Fruit fly (Drosophila melanogaster) whole organism, embryonic: ENCODE data around the gene Tango5.
A peak's percentile ranks its signal among the peaks of the same experiment; 100 is the strongest.

Experiments
- Adf1 ChIP-seq: fragments of 200-800 bp; sonication (Bioruptor generic); IDR thresholded peaks from 2 replicates; pipeline ENCODE4 v1.3.6; 2022; ENCODE audit warnings: missing biosample characterization, missing genetic modification characterization
- Antp ChIP-seq: fragments of 200-800 bp; sonication (Bioruptor generic); optimal IDR thresholded peaks from 3 replicates; lab custom pipeline; 2016; ENCODE audit warnings: missing biosample characterization, missing genetic modification characterization
- Bdp1 ChIP-seq: fragments of 200-800 bp; sonication (Bioruptor generic); optimal IDR thresholded peaks from 3 replicates; lab custom pipeline; 2016; ENCODE audit warnings: missing biosample characterization, missing genetic modification characterization
- CG1024 ChIP-seq: fragments of 200-800 bp; sonication (Bioruptor generic); IDR thresholded peaks from 2 replicates; pipeline ENCODE4 v1.3.6; 2022; ENCODE audit warnings: missing biosample characterization, missing genetic modification characterization
- CG10366 ChIP-seq: fragments of 200-800 bp; sonication (Bioruptor generic); IDR thresholded peaks from 2 replicates; pipeline ENCODE4 v1.3.6; 2022; ENCODE audit warnings: missing biosample characterization, missing genetic modification characterization
- CG10462 ChIP-seq: fragments of 200-800 bp; sonication (Bioruptor generic); optimal IDR thresholded peaks from 2 replicates; lab custom pipeline; 2016; ENCODE audit warnings: missing biosample characterization, missing genetic modification characterization
- CG10565 ChIP-seq: fragments of 200-800 bp; sonication (Bioruptor generic); optimal IDR thresholded peaks from 3 replicates; lab custom pipeline; 2016; ENCODE audit warnings: missing biosample characterization, mild to moderate bottlenecking, missing genetic modification characterization
- CG11560 ChIP-seq: fragments of 200-800 bp; sonication (Bioruptor generic); IDR thresholded peaks from 3 replicates; pipeline ENCODE4 v1.3.6; 2022; ENCODE audit warnings: missing biosample characterization, missing genetic modification characterization
- CG12744 ChIP-seq: fragments of 200-800 bp; sonication (Bioruptor generic); optimal IDR thresholded peaks from 2 replicates; lab custom pipeline; 2016; ENCODE audit warnings: missing biosample characterization, missing genetic modification characterization
- CG13424 ChIP-seq: fragments of 200-800 bp; sonication (Bioruptor generic); optimal IDR thresholded peaks from 2 replicates; lab custom pipeline; 2019; ENCODE audit warnings: missing biosample characterization, mild to moderate bottlenecking, missing genetic modification characterization, moderate library complexity
- CG14710 ChIP-seq: fragments of 200-800 bp; sonication (Bioruptor generic); optimal IDR thresholded peaks from 3 replicates; lab custom pipeline; 2019; ENCODE audit warnings: missing biosample characterization, mild to moderate bottlenecking, missing genetic modification characterization, moderate library complexity
- CG15514 ChIP-seq: fragments of 200-800 bp; sonication (Bioruptor generic); optimal IDR thresholded peaks from 3 replicates; lab custom pipeline; 2017; ENCODE audit warnings: missing biosample characterization, missing genetic modification characterization, mild to moderate bottlenecking, moderate library complexity, missing genetic modification reagents
- CG17359 ChIP-seq: fragments of 200-800 bp; sonication (Bioruptor generic); optimal IDR thresholded peaks from 3 replicates; lab custom pipeline; 2018; ENCODE audit warnings: missing biosample characterization, mild to moderate bottlenecking, missing genetic modification characterization, moderate library complexity
- CG18599 ChIP-seq: fragments of 200-800 bp; sonication (Bioruptor generic); optimal IDR thresholded peaks from 3 replicates; lab custom pipeline; 2017; ENCODE audit warnings: missing biosample characterization, missing genetic modification characterization, mild to moderate bottlenecking, moderate library complexity, missing genetic modification reagents
- CG18764 ChIP-seq: fragments of 200-800 bp; sonication (Bioruptor generic); optimal IDR thresholded peaks from 3 replicates; lab custom pipeline; 2016; ENCODE audit warnings: missing biosample characterization, missing genetic modification characterization
- CG2678 ChIP-seq: fragments of 200-800 bp; sonication (Bioruptor generic); optimal IDR thresholded peaks from 3 replicates; lab custom pipeline; 2019; ENCODE audit warnings: missing biosample characterization, mild to moderate bottlenecking, missing genetic modification characterization, moderate library complexity
- CG2875 ChIP-seq: fragments of 200-800 bp; sonication (Bioruptor generic); optimal IDR thresholded peaks from 2 replicates; lab custom pipeline; 2017; ENCODE audit warnings: missing biosample characterization, mild to moderate bottlenecking, missing genetic modification characterization, missing genetic modification reagents
- CG31365 ChIP-seq: fragments of 200-800 bp; sonication (Bioruptor generic); optimal IDR thresholded peaks from 2 replicates; lab custom pipeline; 2018; ENCODE audit warnings: missing biosample characterization, mild to moderate bottlenecking, missing genetic modification characterization
- CG31441 ChIP-seq: fragments of 200-800 bp; sonication (Bioruptor generic); IDR thresholded peaks from 2 replicates; pipeline ENCODE4 v1.3.6; 2022; ENCODE audit warnings: missing biosample characterization, missing genetic modification characterization
- CG34224 ChIP-seq: fragments of 200-800 bp; sonication (Bioruptor generic); IDR thresholded peaks from 3 replicates; pipeline ENCODE4 v1.3.6; 2022; ENCODE audit warnings: missing biosample characterization, missing genetic modification characterization; ENCODE audit not compliant: partially characterized antibody
- CG43689 ChIP-seq: fragments of 200-800 bp; sonication (Bioruptor generic); IDR thresholded peaks from 2 replicates; pipeline ENCODE4 v1.3.6; 2022; ENCODE audit warnings: missing biosample characterization, missing genetic modification characterization
- CG7839 ChIP-seq: fragments of 200-800 bp; sonication (Bioruptor generic); optimal IDR thresholded peaks from 3 replicates; lab custom pipeline; 2018; ENCODE audit warnings: missing biosample characterization, mild to moderate bottlenecking, missing genetic modification characterization, moderate library complexity
- CG7928 ChIP-seq: fragments of 200-800 bp; sonication (Bioruptor generic); optimal IDR thresholded peaks from 2 replicates; lab custom pipeline; 2017; ENCODE audit warnings: missing biosample characterization, mild to moderate bottlenecking, missing genetic modification characterization
- CG8388 ChIP-seq: fragments of 200-800 bp; sonication (Bioruptor generic); optimal IDR thresholded peaks from 2 replicates; lab custom pipeline; 2019; ENCODE audit warnings: missing biosample characterization, mild to moderate bottlenecking, missing genetic modification characterization, moderate library complexity
- CG9609 ChIP-seq: fragments of 200-800 bp; sonication (Bioruptor generic); optimal IDR thresholded peaks from 3 replicates; lab custom pipeline; 2016; ENCODE audit warnings: missing biosample characterization, missing genetic modification characterization
- CG9727 ChIP-seq: fragments of 200-800 bp; sonication (Bioruptor generic); optimal IDR thresholded peaks from 3 replicates; lab custom pipeline; 2017; ENCODE audit warnings: missing biosample characterization, mild to moderate bottlenecking, missing genetic modification characterization
- CG9932 ChIP-seq: fragments of 200-800 bp; sonication (Bioruptor generic); IDR thresholded peaks from 2 replicates; pipeline ENCODE4 v1.3.6; 2022; ENCODE audit warnings: missing biosample characterization, missing genetic modification characterization
- Camta ChIP-seq: fragments of 200-800 bp; sonication (Bioruptor generic); optimal IDR thresholded peaks from 2 replicates; lab custom pipeline; 2016; ENCODE audit warnings: missing biosample characterization, missing genetic modification characterization
- Dek ChIP-seq: fragments of 200-800 bp; sonication (Bioruptor generic); optimal IDR thresholded peaks from 3 replicates; lab custom pipeline; 2019; ENCODE audit warnings: missing biosample characterization, mild to moderate bottlenecking, missing genetic modification characterization, moderate library complexity
- Elba2 ChIP-seq: fragments of 200-800 bp; sonication (Bioruptor generic); optimal IDR thresholded peaks from 3 replicates; lab custom pipeline; 2016; ENCODE audit warnings: missing biosample characterization, missing genetic modification characterization
- H15 ChIP-seq: fragments of 200-800 bp; sonication (Bioruptor generic); IDR thresholded peaks from 3 replicates; pipeline ENCODE4 v1.3.6; 2022; ENCODE audit warnings: missing biosample characterization, missing genetic modification characterization
- Lim3 ChIP-seq: fragments of 200-800 bp; sonication (Bioruptor generic); IDR thresholded peaks from 2 replicates; pipeline ENCODE4 v1.3.6; 2022; ENCODE audit warnings: missing biosample characterization, missing genetic modification characterization
- Sry-β ChIP-seq: fragments of 200-800 bp; sonication (Bioruptor generic); optimal IDR thresholded peaks from 2 replicates; lab custom pipeline; 2018; ENCODE audit warnings: missing biosample characterization, mild to moderate bottlenecking, missing genetic modification characterization, moderate library complexity
- Ssrp ChIP-seq: fragments of 200-800 bp; sonication (Bioruptor generic); optimal IDR thresholded peaks from 2 replicates; lab custom pipeline; 2018; ENCODE audit warnings: missing biosample characterization, mild to moderate bottlenecking, missing genetic modification characterization, moderate library complexity
- Trl ChIP-seq, 3 experiments: fragments of >200 bp in 2 of 3; fragments of 200-800 bp in 1 of 3; sonication (Bioruptor generic) in 1 of 3; optimal IDR thresholded peaks; 2 replicates in 1 of 3; 3 replicates in 2 of 3; lab custom pipeline; 2016 to 2017; ENCODE audit warnings: missing biosample characterization in 1 of 3, missing genetic modification characterization in 1 of 3
- abd-A ChIP-seq: fragments of 200-800 bp; sonication (Bioruptor generic); optimal IDR thresholded peaks from 3 replicates; lab custom pipeline; 2019; ENCODE audit warnings: missing biosample characterization, mild to moderate bottlenecking, missing genetic modification characterization, moderate library complexity
- aop ChIP-seq: fragments of 200-800 bp; sonication (Bioruptor generic); IDR thresholded peaks from 2 replicates; pipeline ENCODE4 v1.3.6; 2022; ENCODE audit warnings: missing biosample characterization, missing genetic modification characterization
- ap ChIP-seq: fragments of 200-800 bp; sonication (Bioruptor generic); IDR thresholded peaks from 2 replicates; pipeline ENCODE4 v1.3.6; 2022; ENCODE audit warnings: missing biosample characterization, missing genetic modification characterization
- bowl ChIP-seq: fragments of 200-800 bp; sonication (Bioruptor generic); IDR thresholded peaks from 2 replicates; pipeline ENCODE4 v1.3.6; 2022; ENCODE audit warnings: missing biosample characterization, missing genetic modification characterization
- cg ChIP-seq: fragments of 200-800 bp; sonication (Bioruptor generic); optimal IDR thresholded peaks from 3 replicates; lab custom pipeline; 2019; ENCODE audit warnings: missing biosample characterization, mild to moderate bottlenecking, missing genetic modification characterization, moderate library complexity
- dmrt99B ChIP-seq: fragments of 200-800 bp; sonication (Bioruptor generic); optimal IDR thresholded peaks from 2 replicates; lab custom pipeline; 2018; ENCODE audit warnings: missing biosample characterization, mild to moderate bottlenecking, missing genetic modification characterization, moderate library complexity
- eve ChIP-seq, 2 experiments: fragments of >200 bp; optimal IDR thresholded peaks; 2 replicates each; lab custom pipeline; 2017; ENCODE audit warnings: missing biosample characterization in 2 of 2, missing genetic modification characterization in 2 of 2
- ewg ChIP-seq: fragments of 200-800 bp; sonication (Bioruptor generic); optimal IDR thresholded peaks from 3 replicates; lab custom pipeline; 2017; ENCODE audit warnings: mild to moderate bottlenecking, missing biosample characterization, missing genetic modification reagents, missing genetic modification characterization
- eyg ChIP-seq: fragments of 200-800 bp; sonication (Bioruptor generic); optimal IDR thresholded peaks from 3 replicates; lab custom pipeline; 2016; ENCODE audit warnings: missing biosample characterization, missing genetic modification characterization
- hkb ChIP-seq, 2 experiments: fragments of 200-800 bp in 1 of 2; fragments of >200 bp in 1 of 2; sonication (Bioruptor generic) in 1 of 2; IDR thresholded peaks in 1 of 2; optimal IDR thresholded peaks in 1 of 2; 2 replicates each; pipeline versions ENCODE4 v1.3.6 to Lab custom; 2017 to 2022; ENCODE audit warnings: missing biosample characterization in 1 of 2, missing genetic modification characterization in 1 of 2
- hth ChIP-seq: fragments of >200 bp; optimal IDR thresholded peaks from 2 replicates; lab custom pipeline; 2017; ENCODE audit warnings: inconsistent platforms
- oc ChIP-seq: fragments of 200-800 bp; sonication (Bioruptor generic); optimal IDR thresholded peaks from 2 replicates; lab custom pipeline; 2018; ENCODE audit warnings: missing biosample characterization, mild to moderate bottlenecking, missing genetic modification characterization, moderate library complexity
- repo ChIP-seq: fragments of 200-800 bp; sonication (Bioruptor generic); optimal IDR thresholded peaks from 2 replicates; lab custom pipeline; 2016; ENCODE audit warnings: missing biosample characterization, missing genetic modification characterization
- seq ChIP-seq: fragments of 200-800 bp; sonication (Bioruptor generic); IDR thresholded peaks from 2 replicates; pipeline ENCODE4 v1.3.6; 2022; ENCODE audit warnings: missing biosample characterization, missing genetic modification characterization
- tgo ChIP-seq: fragments of 200-800 bp; sonication (Bioruptor generic); IDR thresholded peaks from 3 replicates; pipeline ENCODE4 v1.3.6; 2022; ENCODE audit warnings: missing biosample characterization, missing genetic modification characterization

The Tango5 gene

DNA sequence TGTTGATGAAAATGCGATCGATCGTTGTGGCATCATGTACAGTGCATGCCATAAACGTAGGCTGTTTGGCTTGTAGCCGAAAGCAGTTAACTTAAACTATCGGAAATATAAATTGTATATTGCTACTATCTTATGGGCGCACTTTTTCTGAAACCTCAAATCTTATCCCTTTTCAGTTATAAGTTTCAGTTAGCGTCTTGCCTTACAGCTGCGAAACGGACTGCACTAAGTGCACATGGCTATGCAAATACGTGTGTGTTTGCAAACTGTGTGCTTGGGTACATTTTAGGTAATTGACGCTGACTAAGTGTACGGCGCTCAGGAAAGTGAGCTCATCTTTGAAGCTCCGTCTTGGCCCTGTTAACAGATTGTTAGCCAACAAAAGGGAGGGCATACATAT, 11.5 kb upstream of the Tango5 start (continued):
- peak; percentile 4 for TF ChIP-seq CG15514 (GFP tag; lab: Kevin White, UChicago)
- no peak for TF ChIP-seq CG11560 (tag; lab: Robert Waterston, UW)
- no peak for TF ChIP-seq hkb (optimal IDR thresholded peaks at IDR 0.05; lab: Kevin White, UChicago)
- peak; percentile 71 for TF ChIP-seq hkb (GFP tag; IDR thresholded peaks at IDR 0.05; lab: Robert Waterston, UW)
- peak; percentile 23; the same call in 1 of the 2 replicates for TF ChIP-seq CG9932 (GFP tag; lab: Robert Waterston, UW)
- TF ChIP-seq Elba2 = no peak
- no peak for TF ChIP-seq ewg (GFP tag; lab: Kevin White, UChicago)
- peak; percentile 38; the same call in 2 of the 3 replicates for TF ChIP-seq tgo (GFP tag; lab: Robert Waterston, UW)
- TF ChIP-seq H15 (GFP tag; lab: Robert Waterston, UW) = peak; percentile 49; the same call in 1 of the 3 replicates
- no peak for TF ChIP-seq eyg
- TF ChIP-seq CG2875 (GFP tag; lab: Kevin White, UChicago) = no peak
- no peak for TF ChIP-seq aop
- no peak for TF ChIP-seq abd-A (tag; lab: Kevin White, UChicago)
- 0 out of 2 replicates have a peak, but pooled peaks have one; percentile 14 for TF ChIP-seq CG1024 (GFP tag; lab: Robert Waterston, UW)
- TF ChIP-seq CG9727 (GFP tag; lab: Kevin White, UChicago) = no peak
- TF ChIP-seq bowl (GFP tag; lab: Robert Waterston, UW) = peak; percentile 21; the same call in 1 of the 2 replicates
- no peak for TF ChIP-seq cg (GFP tag; lab: Kevin White, UChicago)
- TF ChIP-seq Dek = no peak
- TF ChIP-seq Trl (optimal IDR thresholded peaks at IDR 0.05; lab: Kevin White, UChicago) = no peak
- TF ChIP-seq Trl (GFP tag; optimal IDR thresholded peaks at IDR 0.05; lab: Kevin White, UChicago) = no peak
- TF ChIP-seq eve (GFP tag; optimal IDR thresholded peaks at IDR 0.05; lab: Kevin White, UChicago) = no peak
- peak; percentile 62 for TF ChIP-seq CG2678 (tag; lab: Kevin White, UChicago)
- TF ChIP-seq seq (GFP tag; lab: Robert Waterston, UW) = peak; percentile 59; the same call in 1 of the 2 replicates
- TF ChIP-seq Sry-β (GFP tag; lab: Kevin White, UChicago) = no peak
- peak; percentile 26 for TF ChIP-seq CG18599
- TF ChIP-seq Adf1 (GFP tag; lab: Robert Waterston, UW) = no peak
- peak; percentile 29 for TF ChIP-seq CG9609 (GFP tag; lab: Kevin White, UChicago)
- TF ChIP-seq CG12744 = no peak
- TF ChIP-seq CG10366 = peak; percentile 63
- 0 out of 2 replicates have a peak, but pooled peaks have one; percentile 44 for TF ChIP-seq ap (GFP tag; lab: Robert Waterston, UW)
- TF ChIP-seq CG8388 (GFP tag; lab: Kevin White, UChicago) = peak; percentile 27
- TF ChIP-seq CG7928 (GFP tag; lab: Kevin White, UChicago) = no peak
- no peak for TF ChIP-seq CG10565 (GFP tag; lab: Kevin White, UChicago)
- TF ChIP-seq dmrt99B (tag; lab: Kevin White, UChicago) = peak; percentile 74
- no peak for TF ChIP-seq CG10462 (GFP tag; lab: Kevin White, UChicago)
- peak; percentile 56 for TF ChIP-seq CG13424
- TF ChIP-seq CG31441 (GFP tag; lab: Robert Waterston, UW) = peak; percentile 39; the same call in 1 of the 2 replicates
- TF ChIP-seq CG18764 (GFP tag; lab: Kevin White, UChicago) = no peak
- TF ChIP-seq CG7839 = peak; percentile 60
- no peak for TF ChIP-seq Camta (GFP tag; lab: Kevin White, UChicago)
- peak; percentile 11 for TF ChIP-seq Bdp1 (GFP tag; lab: Kevin White, UChicago)
- no peak for TF ChIP-seq CG14710
- no peak for TF ChIP-seq oc (tag; lab: Kevin White, UChicago)
- no peak for TF ChIP-seq hth (lab: Kevin White, UChicago)
- TF ChIP-seq Antp (GFP tag; lab: Kevin White, UChicago) = peak; percentile 41
- no peak for TF ChIP-seq CG31365 (tag; lab: Kevin White, UChicago)
- no peak for TF ChIP-seq repo (GFP tag; lab: Kevin White, UChicago)
- TF ChIP-seq CG34224 = no peak
- TF ChIP-seq CG17359 (tag; lab: Kevin White, UChicago) = peak; percentile 63
- TF ChIP-seq Lim3 = no peak
- TF ChIP-seq Ssrp = peak; percentile 12
- TF ChIP-seq CG43689 (GFP tag; lab: Robert Waterston, UW) = 0 out of 2 replicates have a peak, but pooled peaks have one; percentile 11
